Worm (Caenorhabditis elegans): ENCODE results near the gene nspa-10.

The nspa-10 gene

ce11 chrV:14716114-14716513 lies 34.1 kb downstream of the nspa-10 start, which contains the start of gene fbxa-147:
Gene fbxa-147 (plus strand): TSS chrV:14716499.
- TF ChIP-seq dmd-6 (GFP tag; IDR thresholded peaks at IDR 0.05) (peak; percentile 32), dmd-9 (GFP tag; IDR thresholded peaks at IDR 0.05) (no peak), zip-11 (GFP tag; IDR thresholded peaks at IDR 0.05) (no peak), nhr-28 (tag; optimal IDR thresholded peaks at IDR 0.05) (peak; percentile 35), nhr-42 (GFP tag; IDR thresholded peaks at IDR 0.05) (no peak), ama-1 (optimal IDR thresholded peaks at IDR 0.05) (no peak), R02D3.7 (tag; optimal IDR thresholded peaks at IDR 0.05) (no peak), ctbp-1 (GFP tag; IDR thresholded peaks at IDR 0.05) (no peak), lir-3 (tag; optimal IDR thresholded peaks at IDR 0.05) (no peak), ceh-44 (GFP tag; IDR thresholded peaks at IDR 0.05) (no peak), lim-7 (GFP tag; IDR thresholded peaks at IDR 0.05) (no peak)

- no peak for TF ChIP-seq ceh-62 (tag; optimal IDR thresholded peaks at IDR 0.05)
- no peak for TF ChIP-seq ZK546.5 (tag; optimal IDR thresholded peaks at IDR 0.05)
- TF ChIP-seq egl-43 (GFP tag; IDR thresholded peaks at IDR 0.05), result no peak
- no peak for TF ChIP-seq dpl-1 (GFP tag; optimal IDR thresholded peaks at IDR 0.05)
- no peak for TF ChIP-seq nhr-102 (tag; optimal IDR thresholded peaks at IDR 0.05)
- no peak for TF ChIP-seq lin-39 (tag; optimal IDR thresholded peaks at IDR 0.05)
- TF ChIP-seq dmd-8 (GFP tag; IDR thresholded peaks at IDR 0.05), result no peak
- no peak for TF ChIP-seq ceh-82 (tag; optimal IDR thresholded peaks at IDR 0.05)
- TF ChIP-seq Y105C5A.15 (GFP tag; IDR thresholded peaks at IDR 0.05), result no peak
- no peak for TF ChIP-seq cey-2 (tag; optimal IDR thresholded peaks at IDR 0.05; ENCODE audit: borderline replicate concordance, insufficient read depth)
- no peak for TF ChIP-seq spr-3 (GFP tag; optimal IDR thresholded peaks at IDR 0.05)
- no peak for TF ChIP-seq nhr-41 (GFP tag; IDR thresholded peaks at IDR 0.05)
Measured at ce11 chrV:14715608-14716007, 34.6 kb downstream of the nspa-10 start, which contains the start of gene R08A2.2. Gene R08A2.2 (minus strand): TSS chrV:14715708.

- TF ChIP-seq aha-1 (tag), result peak; percentile 58
- no peak for TF ChIP-seq snpc-4 (tag; optimal IDR thresholded peaks at IDR 0.05)
- TF ChIP-seq F49E8.2 (tag; optimal IDR thresholded peaks at IDR 0.05; ENCODE audit: borderline replicate concordance), result no peak
Measured at ce11 chrV:14712316-14712715, 37.9 kb downstream of the nspa-10 start, which contains the start of gene R08A2.5. Gene R08A2.5 (plus strand): TSS chrV:14712616.

- no peak for TF ChIP-seq lin-1 (GFP tag; IDR thresholded peaks at IDR 0.05)
- TF ChIP-seq mdt-29 (GFP tag; IDR thresholded peaks at IDR 0.05), result no peak
- TF ChIP-seq nhr-11 (tag; optimal IDR thresholded peaks at IDR 0.05), result no peak
Measured at ce11 chrV:14711077-14711476, 39.2 kb downstream of the nspa-10 start, which contains the start of gene ssp-33. Gene ssp-33 (plus strand): TSS chrV:14711377.

ce11 chrV:14707958-14708357 lies 42.3 kb downstream of the nspa-10 start, which contains the start of gene R08A2.9:
Gene R08A2.9 (plus strand): TSS chrV:14708258.
- TF ChIP-seq hlh-11 (tag; optimal IDR thresholded peaks at IDR 0.05), result no peak

All from whole organism, L4 larva.